Worm (Caenorhabditis elegans) whole organism, L1 larva: Measurements from ENCODE around the gene his-41.

ENCODE experiments used
- C16A3.4 ChIP-seq: fragments of 150-350 bp; optimal IDR thresholded peaks from 2 replicates; lab custom pipeline; 2014; ENCODE audit warnings: missing biosample characterization, missing genetic modification characterization
- F16B12.6 ChIP-seq: fragments of 150-350 bp; optimal IDR thresholded peaks from 2 replicates; lab custom pipeline; 2014; ENCODE audit warnings: missing biosample characterization, missing genetic modification characterization
- Y116A8C.19 ChIP-seq: sonication (generic microtip); optimal IDR thresholded peaks from 2 replicates; lab custom pipeline; 2016; ENCODE audit warnings: missing compliant biosample characterization, missing genetic modification characterization, borderline replicate concordance
- alr-1 ChIP-seq: fragments of 200-800 bp; sonication (Bioruptor generic); optimal IDR thresholded peaks from 2 replicates; lab custom pipeline; 2018; ENCODE audit warnings: borderline replicate concordance, mild to moderate bottlenecking, missing genetic modification characterization, missing compliant biosample characterization
- aly-2 ChIP-seq: fragments of 150-350 bp; optimal IDR thresholded peaks from 2 replicates; lab custom pipeline; 2014; ENCODE audit warnings: missing biosample characterization, missing genetic modification characterization
- blmp-1 ChIP-seq: fragments of 150-350 bp; optimal IDR thresholded peaks from 2 replicates; lab custom pipeline; 2014; ENCODE audit warnings: missing biosample characterization, missing genetic modification characterization
- ceh-63 ChIP-seq: fragments of 200-800 bp; sonication (Bioruptor generic); optimal IDR thresholded peaks from 2 replicates; lab custom pipeline; 2018; ENCODE audit warnings: mild to moderate bottlenecking, missing genetic modification characterization, missing compliant biosample characterization
- ceh-8 ChIP-seq: fragments of 200-800 bp; sonication (Bioruptor generic); optimal IDR thresholded peaks from 2 replicates; lab custom pipeline; 2018; ENCODE audit warnings: mild to moderate bottlenecking, missing genetic modification characterization, moderate library complexity, missing compliant biosample characterization
- ceh-82 ChIP-seq, 3 experiments: fragments of 150-350 bp in 1 of 3; sonication (generic microtip) in 2 of 3; optimal IDR thresholded peaks; 2 replicates each; lab custom pipeline; 2014 to 2017; ENCODE audit warnings: missing biosample characterization in 3 of 3, missing genetic modification characterization in 3 of 3
- ceh-88 ChIP-seq: fragments of 200-800 bp; sonication (Bioruptor generic); IDR thresholded peaks from 2 replicates; pipeline ENCODE4 v1.3.6; 2022; ENCODE audit warnings: missing genetic modification characterization, missing compliant biosample characterization
- ces-1 ChIP-seq: fragments of 150-350 bp; optimal IDR thresholded peaks from 2 replicates; lab custom pipeline; 2014; ENCODE audit warnings: missing biosample characterization, missing genetic modification reagents, missing genetic modification characterization
- efl-1 ChIP-seq, 4 experiments: fragments of 150-350 bp; optimal IDR thresholded peaks in 3 of 4; peaks in 1 of 4; 1 replicate in 1 of 4; 2 replicates in 3 of 4; lab custom pipeline; 2014; ENCODE audit warnings: missing biosample characterization in 2 of 4, missing genetic modification characterization in 2 of 4, missing genetic modification reagents in 2 of 4
- elt-2 ChIP-seq: sonication (generic microtip); optimal IDR thresholded peaks from 2 replicates; lab custom pipeline; 2016; ENCODE audit warnings: missing genetic modification characterization, mild to moderate bottlenecking, inconsistent platforms, missing compliant biosample characterization, missing genetic modification reagents
- elt-3 ChIP-seq, 6 experiments: fragments of 150-350 bp in 1 of 6; sonication (generic microtip); optimal IDR thresholded peaks; 2 replicates each; lab custom pipeline; 2017 to 2018; ENCODE audit warnings: missing biosample characterization in 6 of 6, missing genetic modification characterization in 6 of 6, inconsistent platforms in 1 of 6
- ets-5 ChIP-seq: fragments of 200-800 bp; sonication (Bioruptor generic); IDR thresholded peaks from 2 replicates; pipeline ENCODE4 v1.3.6; 2022; ENCODE audit warnings: missing genetic modification characterization, missing compliant biosample characterization
- fkh-10 ChIP-seq: sonication (generic microtip); optimal IDR thresholded peaks from 2 replicates; lab custom pipeline; 2017; ENCODE audit warnings: missing biosample characterization, missing genetic modification reagents, missing genetic modification characterization
- fos-1 ChIP-seq: fragments of 150-350 bp; optimal IDR thresholded peaks from 2 replicates; lab custom pipeline; 2014; ENCODE audit warnings: missing biosample characterization, missing genetic modification characterization
- hlh-17 ChIP-seq: fragments of 200-800 bp; sonication (Bioruptor generic); optimal IDR thresholded peaks from 2 replicates; lab custom pipeline; 2018; ENCODE audit warnings: missing genetic modification characterization, mild to moderate bottlenecking, missing compliant biosample characterization, moderate library complexity, borderline replicate concordance
- isw-1 ChIP-seq: fragments of 200-800 bp; sonication (Bioruptor generic); IDR thresholded peaks from 2 replicates; pipeline ENCODE4 v1.3.6; 2022; ENCODE audit warnings: missing genetic modification characterization, missing compliant biosample characterization
- lin-14 ChIP-seq: fragments of 200-800 bp; sonication (Bioruptor generic); optimal IDR thresholded peaks from 2 replicates; lab custom pipeline; 2018; ENCODE audit warnings: mild to moderate bottlenecking, missing genetic modification characterization, moderate library complexity, missing compliant biosample characterization
- lir-3 ChIP-seq: sonication (generic microtip); optimal IDR thresholded peaks from 2 replicates; lab custom pipeline; 2016; ENCODE audit warnings: mild to moderate bottlenecking, missing genetic modification characterization, moderate library complexity, missing compliant biosample characterization; ENCODE audit not compliant: poor library complexity
- lsy-2 ChIP-seq, 2 experiments: fragments of 150-350 bp; optimal IDR thresholded peaks; 2 replicates each; lab custom pipeline; 2014; ENCODE audit warnings: missing biosample characterization in 2 of 2, missing genetic modification characterization in 2 of 2
- mab-9 ChIP-seq: fragments of 200-800 bp; sonication (Bioruptor generic); IDR thresholded peaks from 2 replicates; pipeline ENCODE4 v1.3.6; 2022; ENCODE audit warnings: missing genetic modification reagents, missing genetic modification characterization, missing compliant biosample characterization
- nhr-11 ChIP-seq: fragments of 150-350 bp; optimal IDR thresholded peaks from 2 replicates; lab custom pipeline; 2014; ENCODE audit warnings: missing biosample characterization, missing genetic modification characterization
- nhr-20 ChIP-seq: sonication (generic microtip); optimal IDR thresholded peaks from 2 replicates; lab custom pipeline; 2016; ENCODE audit warnings: mild to moderate bottlenecking, missing genetic modification characterization, missing compliant biosample characterization
- nhr-237 ChIP-seq: fragments of 150-350 bp; optimal IDR thresholded peaks from 2 replicates; lab custom pipeline; 2014; ENCODE audit warnings: missing biosample characterization, missing genetic modification characterization
- nhr-76 ChIP-seq: sonication (generic microtip); optimal IDR thresholded peaks from 2 replicates; lab custom pipeline; 2017; ENCODE audit warnings: missing biosample characterization, missing genetic modification characterization
- nhr-77 ChIP-seq: fragments of 150-350 bp; optimal IDR thresholded peaks from 2 replicates; lab custom pipeline; 2014; ENCODE audit warnings: missing biosample characterization, missing genetic modification characterization
- nhr-84 ChIP-seq: sonication (generic microtip); optimal IDR thresholded peaks from 2 replicates; lab custom pipeline; 2017; ENCODE audit warnings: missing biosample characterization, missing genetic modification characterization
- nhr-85 ChIP-seq: sonication (generic microtip); peaks from one replicate; lab custom pipeline; 2016; ENCODE audit warnings: missing genetic modification characterization, inconsistent platforms, missing compliant biosample characterization
- skn-1 ChIP-seq: fragments of 150-350 bp; optimal IDR thresholded peaks from 2 replicates; lab custom pipeline; 2014; ENCODE audit warnings: missing biosample characterization, missing genetic modification characterization
- snu-23 ChIP-seq: sonication (generic microtip); optimal IDR thresholded peaks from 2 replicates; lab custom pipeline; 2016; ENCODE audit warnings: missing genetic modification characterization, missing compliant biosample characterization
- sox-4 ChIP-seq: sonication (generic microtip); optimal IDR thresholded peaks from 2 replicates; lab custom pipeline; 2016; ENCODE audit warnings: missing genetic modification characterization, missing compliant biosample characterization
- sup-37 ChIP-seq: fragments of 200-800 bp; sonication (Bioruptor generic); optimal IDR thresholded peaks from 2 replicates; lab custom pipeline; 2018; ENCODE audit warnings: mild to moderate bottlenecking, missing genetic modification characterization, missing compliant biosample characterization
- tbx-2 ChIP-seq: sonication (generic microtip); optimal IDR thresholded peaks from 2 replicates; lab custom pipeline; 2016; ENCODE audit warnings: missing genetic modification characterization, missing compliant biosample characterization
- unc-30 ChIP-seq: sonication (generic microtip); optimal IDR thresholded peaks from 2 replicates; lab custom pipeline; 2017; ENCODE audit warnings: missing biosample characterization, missing genetic modification characterization
- unc-62 ChIP-seq: fragments of 150-350 bp; optimal IDR thresholded peaks from 2 replicates; lab custom pipeline; 2014; ENCODE audit warnings: missing biosample characterization, missing genetic modification reagents, missing genetic modification characterization
- unc-98 ChIP-seq: fragments of 200-800 bp; sonication (Bioruptor generic); IDR thresholded peaks from 2 replicates; pipeline ENCODE4 v1.3.6; 2022; ENCODE audit warnings: missing genetic modification characterization, missing compliant biosample characterization
- vab-15 ChIP-seq: sonication (generic microtip); optimal IDR thresholded peaks from 2 replicates; lab custom pipeline; 2017; ENCODE audit warnings: missing genotype, mild to moderate bottlenecking, missing genetic modification characterization, missing compliant biosample characterization
- xbp-1 ChIP-seq: sonication (generic microtip); optimal IDR thresholded peaks from 2 replicates; lab custom pipeline; 2016; ENCODE audit warnings: missing genetic modification characterization, missing compliant biosample characterization
- zip-4 ChIP-seq: fragments of 200-800 bp; sonication (Bioruptor generic); optimal IDR thresholded peaks from 2 replicates; lab custom pipeline; 2018; ENCODE audit warnings: mild to moderate bottlenecking, missing genetic modification characterization, moderate library complexity, missing compliant biosample characterization
- ztf-11 ChIP-seq, 2 experiments: sonication (generic microtip); optimal IDR thresholded peaks; 2 replicates each; lab custom pipeline; 2016 to 2017; ENCODE audit warnings: missing genetic modification characterization in 2 of 2, missing biosample characterization in 1 of 2, missing compliant biosample characterization in 1 of 2
- ztf-4 ChIP-seq: fragments of 150-350 bp; optimal IDR thresholded peaks from 2 replicates; lab custom pipeline; 2014; ENCODE audit warnings: missing biosample characterization, missing genetic modification characterization

Gene his-41

DNA sequence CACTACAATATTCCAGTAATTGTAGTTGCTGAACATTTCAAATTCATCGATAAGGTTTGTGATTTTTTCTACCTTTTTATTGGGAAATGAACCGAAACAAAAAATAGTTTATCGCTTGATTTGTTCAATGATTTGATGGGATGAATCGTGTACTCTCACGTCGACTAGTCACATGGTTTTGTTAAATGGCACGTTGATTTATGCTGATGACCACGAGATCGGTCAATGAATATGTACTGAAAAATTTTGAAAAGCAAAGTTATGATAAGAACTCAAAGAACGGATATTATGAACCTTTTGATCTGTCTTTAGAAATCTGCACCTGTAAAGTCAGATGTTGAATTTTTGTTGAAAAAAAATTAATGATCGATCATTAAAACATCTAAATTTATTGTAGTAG is 29.1 kb upstream of the his-41 start (continued):
- TF ChIP-seq skn-1 (tag; lab: Kevin White, UChicago) (no peak), unc-98 (GFP tag; lab: Robert Waterston, UW) (no peak), Y116A8C.19 (tag; lab: Kevin White, UChicago) (no peak), isw-1 (GFP tag; lab: Robert Waterston, UW) (no peak), tbx-2 (tag; lab: Kevin White, UChicago) (peak; percentile 78), hlh-17 (GFP tag; lab: Kevin White, UChicago) (no peak), ceh-88 (0 out of 2 replicates have a peak, but pooled peaks have one; percentile 35), nhr-11 (tag; lab: Kevin White, UChicago) (no peak), sox-4 (peak; percentile 17), mab-9 (GFP tag; lab: Robert Waterston, UW) (peak; percentile 48; the same call in 1 of the 2 replicates)

DNA sequence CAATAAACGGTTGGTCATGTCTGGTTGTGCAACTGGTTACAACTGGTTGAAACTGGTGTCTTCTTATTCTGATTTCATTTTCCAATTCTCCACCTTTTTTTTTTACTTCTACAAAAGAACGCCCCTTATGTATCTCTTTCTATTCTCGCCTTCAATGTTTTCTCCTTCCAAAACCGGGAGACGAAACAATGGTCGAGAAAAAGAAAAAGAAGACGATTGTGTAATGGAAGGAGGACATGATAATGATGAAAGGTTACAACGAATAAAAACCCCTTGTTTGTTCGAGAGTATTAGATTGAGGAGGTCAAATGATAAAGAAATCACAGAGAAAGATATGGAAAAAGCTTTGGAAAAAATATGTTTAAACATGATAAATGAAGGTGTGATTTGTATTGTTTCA is 26.5 kb upstream of the his-41 start, which contains the start of gene C50F4.8:
C50F4.8 (minus strand) TSS at position 28 of the 400 bp plus-strand sequence.
- TF ChIP-seq lin-14 (GFP tag; lab: Kevin White, UChicago) (peak; percentile 2), elt-3 (tag; optimal IDR thresholded peaks at IDR 0.05; lab: Kevin White, UChicago) (peak in 1 of 6 experiments; percentile 49), unc-30 (tag; lab: Kevin White, UChicago) (no peak), nhr-85 (tag; lab: Kevin White, UChicago) (peak; percentile 67), blmp-1 (tag; lab: Kevin White, UChicago) (peak; percentile 89), vab-15 (tag; lab: Kevin White, UChicago) (no peak), unc-62 (GFP tag; lab: Kevin White, UChicago) (no peak)
- TF ChIP-seq, all 84 proteins: peak for 4

DNA sequence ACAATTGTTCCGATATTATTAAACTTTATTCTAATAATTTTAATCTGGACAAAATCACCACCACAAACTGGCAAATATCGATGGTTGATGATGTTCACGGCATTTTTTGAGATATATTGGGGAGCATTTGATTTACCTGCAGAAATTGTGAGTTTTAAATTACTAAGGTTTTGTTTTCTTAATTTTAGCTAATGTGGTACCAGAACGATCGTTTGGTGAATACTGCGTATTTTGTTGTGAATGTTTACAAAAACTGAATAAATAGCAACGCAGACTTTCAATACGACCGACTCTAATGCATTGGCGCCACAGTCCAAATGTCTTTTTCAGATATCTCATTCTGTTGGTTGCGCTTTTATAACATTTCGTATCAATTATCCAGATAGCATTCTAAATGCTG is 23.6 kb upstream of the his-41 start:
- TF ChIP-seq alr-1 (tag; lab: Kevin White, UChicago) (no peak), efl-1 (optimal IDR thresholded peaks at IDR 0.05; lab: Kevin White, UChicago) (no peak), efl-1 (GFP tag; optimal IDR thresholded peaks at IDR 0.05 in 1 of 2; lab: Kevin White, UChicago) (peak in 1 of 2 experiments; percentile 52)

DNA sequence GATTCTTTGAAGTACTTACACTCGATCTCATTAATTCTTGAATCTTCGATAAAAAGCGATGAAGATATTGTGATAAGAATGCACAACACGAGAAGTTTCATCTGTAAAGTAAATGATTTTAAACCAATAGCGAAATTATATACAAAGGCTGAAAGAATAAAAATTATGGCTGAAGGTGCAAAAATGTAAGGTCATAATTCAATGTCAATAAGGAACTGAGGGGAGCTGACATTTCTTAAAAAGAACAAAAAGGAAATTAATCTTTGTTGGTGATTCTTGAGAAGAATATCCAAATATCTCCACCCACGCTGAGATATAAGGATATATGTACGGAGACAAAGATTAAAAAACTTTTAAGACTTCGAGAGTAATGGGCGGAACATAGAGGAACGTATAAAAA is 21.2 kb upstream of the his-41 start, which contains the start of gene C50F4.9:
C50F4.9 (minus strand) TSS at position 101 of the 400 bp plus-strand sequence.
- TF ChIP-seq nhr-11 (tag; lab: Kevin White, UChicago) (no peak), lin-14 (GFP tag; lab: Kevin White, UChicago) (no peak), ceh-8 (no peak), nhr-20 (tag; lab: Kevin White, UChicago) (no peak), ztf-4 (tag; lab: Kevin White, UChicago) (no peak), ceh-63 (no peak), nhr-76 (no peak), ceh-88 (no peak), isw-1 (GFP tag; lab: Robert Waterston, UW) (no peak), snu-23 (GFP tag; lab: Kevin White, UChicago) (no peak), ces-1 (no peak), vab-15 (tag; lab: Kevin White, UChicago) (no peak), aly-2 (tag; lab: Kevin White, UChicago) (no peak), nhr-237 (tag; lab: Kevin White, UChicago) (no peak), lir-3 (tag; lab: Kevin White, UChicago) (no peak), nhr-84 (tag; lab: Kevin White, UChicago) (no peak), sup-37 (GFP tag; lab: Kevin White, UChicago) (no peak), C16A3.4 (no peak), ztf-11 (tag; optimal IDR thresholded peaks at IDR 0.05; lab: Kevin White, UChicago) (no peak)
- TF ChIP-seq, all 84 proteins: peak for 0

DNA sequence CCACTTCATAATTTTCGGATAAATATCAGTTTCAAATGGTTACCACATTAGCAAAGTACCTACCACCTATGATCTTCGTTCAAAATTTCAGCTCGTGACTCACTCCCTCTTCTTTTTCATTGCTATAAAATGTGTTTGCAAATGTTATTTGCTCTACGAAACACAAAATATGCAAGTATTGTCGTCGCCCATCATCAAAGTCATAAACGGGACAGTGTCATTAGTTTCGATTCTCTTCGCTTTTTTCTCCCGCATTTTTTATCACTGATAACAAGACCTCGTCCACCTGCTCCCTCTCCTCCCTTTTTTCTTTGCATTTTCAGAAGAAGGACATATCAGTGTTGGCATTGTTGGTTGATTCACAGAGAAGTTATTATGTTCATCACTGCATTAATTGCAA is 18.9 kb upstream of the his-41 start, which contains the start of gene C50F4.1:
C50F4.1 (plus strand) TSS at position 324 of the 400 bp plus-strand sequence.
- TF ChIP-seq fos-1 (tag; lab: Kevin White, UChicago) (no peak), snu-23 (GFP tag; lab: Kevin White, UChicago) (no peak), lsy-2 (tag; optimal IDR thresholded peaks at IDR 0.05; lab: Kevin White, UChicago) (no peak), fkh-10 (GFP tag; lab: Kevin White, UChicago) (no peak), unc-98 (GFP tag; lab: Robert Waterston, UW) (no peak), efl-1 (optimal IDR thresholded peaks at IDR 0.05; lab: Kevin White, UChicago) (no peak), efl-1 (GFP tag; optimal IDR thresholded peaks at IDR 0.05 in 1 of 2; lab: Kevin White, UChicago) (peak in 1 of 2 experiments; percentile 41), ztf-11 (tag; optimal IDR thresholded peaks at IDR 0.05; lab: Kevin White, UChicago) (no peak), blmp-1 (tag; lab: Kevin White, UChicago) (no peak), skn-1 (tag; lab: Kevin White, UChicago) (no peak), ceh-82 (tag; optimal IDR thresholded peaks at IDR 0.05; lab: Kevin White, UChicago) (no peak), lin-14 (GFP tag; lab: Kevin White, UChicago) (no peak), isw-1 (GFP tag; lab: Robert Waterston, UW) (no peak), nhr-20 (tag; lab: Kevin White, UChicago) (peak; percentile 11), ets-5 (no peak), F16B12.6 (tag; lab: Kevin White, UChicago) (no peak), sox-4 (no peak), xbp-1 (no peak), nhr-77 (no peak), zip-4 (GFP tag; lab: Kevin White, UChicago) (no peak), elt-2 (peak; percentile 77)
